Fruit fly (Drosophila melanogaster): ENCODE measurements around the gene Mst87F.

The Mst87F gene

dm6 chr3R:13800430-13800848 is 27.4 kb downstream of the Mst87F start (continued):
- TF ChIP-seq shn (GFP tag; optimal IDR thresholded peaks at IDR 0.05) (no peak), CG18476 (GFP tag; optimal IDR thresholded peaks at IDR 0.05) (peak; percentile 85), twi (tag; optimal IDR thresholded peaks at IDR 0.05) (peak; percentile 17), CG17802 (tag; optimal IDR thresholded peaks at IDR 0.05) (peak; percentile 28), CG15011 (GFP tag; optimal IDR thresholded peaks at IDR 0.05) (peak; percentile 80), CG16863 (GFP tag; optimal IDR thresholded peaks at IDR 0.05) (peak; percentile 35), CG16779 (GFP tag; IDR thresholded peaks at IDR 0.05) (peak; percentile 86), Hr51 (GFP tag; optimal IDR thresholded peaks at IDR 0.05) (peak; percentile 28 to 91), fu2 (GFP tag; optimal IDR thresholded peaks at IDR 0.05) (no peak), cas (GFP tag; IDR thresholded peaks at IDR 0.05) (peak; percentile 83), Mrtf (GFP tag; IDR thresholded peaks at IDR 0.05) (peak; percentile 89), CG3726 (GFP tag; IDR thresholded peaks at IDR 0.05) (peak; percentile 84), CG15696 (tag; optimal IDR thresholded peaks at IDR 0.05) (peak; percentile 88), CG30403 (GFP tag; optimal IDR thresholded peaks at IDR 0.05) (peak; percentile 89), jumu (GFP tag; optimal IDR thresholded peaks at IDR 0.05) (peak; percentile 71), CG18011 (GFP tag; optimal IDR thresholded peaks at IDR 0.05) (peak; percentile 63), CG1603 (tag; optimal IDR thresholded peaks at IDR 0.05) (peak; percentile 11), Opbp (GFP tag; IDR thresholded peaks at IDR 0.05; ENCODE audit: partially characterized antibody) (0 out of 3 replicates have a peak, but pooled peaks have one; percentile 38), ftz-f1 (GFP tag; optimal IDR thresholded peaks at IDR 0.05) (no peak), CG11696 (GFP tag; IDR thresholded peaks at IDR 0.05) (peak; percentile 83), Hmx (GFP tag; optimal IDR thresholded peaks at IDR 0.05) (peak; percentile 39), phol (tag; optimal IDR thresholded peaks at IDR 0.05) (peak; percentile 87), CG8765 (GFP tag; IDR thresholded peaks at IDR 0.05) (peak; percentile 64; the same call in 1 of the 2 replicates), CG4360 (GFP tag; IDR thresholded peaks at IDR 0.05) (peak; percentile 51; the same call in 1 of the 2 replicates), Adf1 (GFP tag; IDR thresholded peaks at IDR 0.05) (peak; percentile 73), pum (GFP tag; optimal IDR thresholded peaks at IDR 0.05) (peak; percentile 50), CG4617 (GFP tag; optimal IDR thresholded peaks at IDR 0.05; ENCODE audit: borderline replicate concordance) (peak; percentile 60), Camta (GFP tag; optimal IDR thresholded peaks at IDR 0.05) (peak; percentile 52), D (optimal IDR thresholded peaks at IDR 0.05) (no peak), D (GFP tag; optimal IDR thresholded peaks at IDR 0.05) (peak; percentile 88), Ada2b (GFP tag; IDR thresholded peaks at IDR 0.05) (peak; percentile 96), otp (GFP tag; IDR thresholded peaks at IDR 0.05) (peak; percentile 93), CG12104 (GFP tag; optimal IDR thresholded peaks at IDR 0.05) (peak; percentile 89), CG13775 (GFP tag; optimal IDR thresholded peaks at IDR 0.05) (peak; percentile 84), ac (GFP tag; optimal IDR thresholded peaks at IDR 0.05) (peak; percentile 39), sc (optimal IDR thresholded peaks at IDR 0.05) (no peak), sc (GFP tag; optimal IDR thresholded peaks at IDR 0.05) (peak; percentile 82), CTCF (GFP tag; optimal IDR thresholded peaks at IDR 0.05) (peak; percentile 38), C15 (GFP tag; IDR thresholded peaks at IDR 0.05) (peak; percentile 78; the same call in 2 of the 3 replicates), CG6175 (GFP tag; IDR thresholded peaks at IDR 0.05) (peak; percentile 84), CG9876 (GFP tag; optimal IDR thresholded peaks at IDR 0.05) (no peak), ERR (GFP tag; optimal IDR thresholded peaks at IDR 0.05) (no peak), Mad (GFP tag; optimal IDR thresholded peaks at IDR 0.05) (peak; percentile 17), stwl (tag; optimal IDR thresholded peaks at IDR 0.05) (peak; percentile 25), row (GFP tag; IDR thresholded peaks at IDR 0.05) (peak; percentile 96), chinmo (GFP tag; IDR thresholded peaks at IDR 0.05; ENCODE audit: partially characterized antibody) (no peak), CG2875 (GFP tag; optimal IDR thresholded peaks at IDR 0.05) (peak; percentile 82), bowl (GFP tag; IDR thresholded peaks at IDR 0.05) (peak; percentile 86; the same call in 1 of the 2 replicates), Aef1 (GFP tag; IDR thresholded peaks at IDR 0.05) (peak; percentile 92), NFAT (GFP tag; IDR thresholded peaks at IDR 0.05) (peak; percentile 74), ken (GFP tag; IDR thresholded peaks at IDR 0.05) (peak; percentile 92), E2f1 (GFP tag; IDR thresholded peaks at IDR 0.05) (peak; percentile 91)
